Fruit fly (Drosophila melanogaster): ENCODE data around the gene milt.

Gene milt

DNA sequence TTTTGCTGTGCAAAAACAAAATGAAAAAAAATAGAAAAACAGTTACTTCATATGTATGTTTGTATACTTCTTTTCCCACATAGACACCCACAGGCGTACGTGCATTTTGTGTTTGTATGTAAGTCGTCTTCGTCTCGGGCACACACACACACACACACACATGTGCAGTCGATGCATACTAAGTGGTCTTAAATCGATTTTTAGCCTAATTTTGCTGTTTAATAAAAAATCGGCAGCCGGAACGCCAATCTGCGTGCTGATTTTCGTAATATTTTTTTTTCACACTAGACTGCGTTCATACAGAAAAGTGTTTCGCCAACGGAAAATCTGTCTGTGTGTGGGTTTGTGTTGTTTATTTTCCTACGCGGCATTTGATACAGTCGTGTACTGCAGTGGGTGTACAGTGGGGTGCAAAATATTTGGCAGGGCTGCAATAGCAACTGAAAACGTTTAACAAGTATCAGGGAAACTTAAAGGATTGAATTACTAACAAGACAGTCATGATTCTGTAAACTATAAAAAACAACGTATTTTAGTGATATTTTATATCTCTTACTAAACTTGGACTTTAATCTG is 4.4 kb upstream of the milt start (continued):
- TF ChIP-seq rib (GFP tag; IDR thresholded peaks at IDR 0.05) (peak; percentile 40; the same call in 1 of the 2 replicates), BtbVII (GFP tag; optimal IDR thresholded peaks at IDR 0.05) (peak; percentile 44), psq (GFP tag; optimal IDR thresholded peaks at IDR 0.05) (no peak), CG7839 (tag; optimal IDR thresholded peaks at IDR 0.05) (no peak), CG4820 (GFP tag; optimal IDR thresholded peaks at IDR 0.05) (no peak), Bteb2 (GFP tag; optimal IDR thresholded peaks at IDR 0.05) (no peak), CG13296 (GFP tag; optimal IDR thresholded peaks at IDR 0.05) (peak; percentile 27), Side (GFP tag; optimal IDR thresholded peaks at IDR 0.05) (peak; percentile 15), stc (GFP tag; IDR thresholded peaks at IDR 0.05) (no peak), maf-S (GFP tag; optimal IDR thresholded peaks at IDR 0.05) (peak; percentile 14), E2f1 (GFP tag; IDR thresholded peaks at IDR 0.05) (peak; percentile 60; the same call in 1 of the 2 replicates), chm (GFP tag; IDR thresholded peaks at IDR 0.05) (no peak; the same call in 1 of the 2 replicates), Elba2 (GFP tag; optimal IDR thresholded peaks at IDR 0.05) (no peak), ATbp (GFP tag; optimal IDR thresholded peaks at IDR 0.05) (no peak), HHEX (GFP tag; optimal IDR thresholded peaks at IDR 0.05) (peak; percentile 51), CG2120 (GFP tag; optimal IDR thresholded peaks at IDR 0.05) (peak; percentile 64), MTF-1 (GFP tag; optimal IDR thresholded peaks at IDR 0.05; ENCODE audit: borderline replicate concordance) (peak; percentile 15), unpg (GFP tag; optimal IDR thresholded peaks at IDR 0.05) (peak; percentile 4), B-H1 (GFP tag; IDR thresholded peaks at IDR 0.05) (peak; percentile 38; the same call in 1 of the 3 replicates), CG10565 (GFP tag; optimal IDR thresholded peaks at IDR 0.05) (no peak), pan (optimal IDR thresholded peaks at IDR 0.05) (no peak), pan (GFP tag; optimal IDR thresholded peaks at IDR 0.05 in 1 of 2, IDR thresholded peaks at IDR 0.05 in 1 of 2) (peak in 1 of 2 experiments; percentile 35), CG10543 (GFP tag; optimal IDR thresholded peaks at IDR 0.05) (peak; percentile 2), lilli (GFP tag; optimal IDR thresholded peaks at IDR 0.05) (peak; percentile 69), CG10267 (tag; optimal IDR thresholded peaks at IDR 0.05) (no peak), ssp (GFP tag; IDR thresholded peaks at IDR 0.05) (no peak), B-H2 (GFP tag; optimal IDR thresholded peaks at IDR 0.05) (peak; percentile 43), CG7357 (GFP tag; IDR thresholded peaks at IDR 0.05) (no peak), az2 (GFP tag; optimal IDR thresholded peaks at IDR 0.05) (peak; percentile 43), CG2889 (GFP tag; IDR thresholded peaks at IDR 0.05) (no peak), Mrtf (GFP tag; IDR thresholded peaks at IDR 0.05) (no peak), HmgD (GFP tag; optimal IDR thresholded peaks at IDR 0.05) (no peak), CG6175 (GFP tag; IDR thresholded peaks at IDR 0.05) (no peak), CG1792 (GFP tag; optimal IDR thresholded peaks at IDR 0.05) (peak; percentile 27), CG17829 (tag; optimal IDR thresholded peaks at IDR 0.05) (peak; percentile 35), hkb (optimal IDR thresholded peaks at IDR 0.05) (no peak), hkb (GFP tag; IDR thresholded peaks at IDR 0.05) (peak; percentile 53; the same call in 1 of the 2 replicates), Stat92E (GFP tag; optimal IDR thresholded peaks at IDR 0.05) (no peak), jumu (GFP tag; optimal IDR thresholded peaks at IDR 0.05) (peak; percentile 40), repo (GFP tag; optimal IDR thresholded peaks at IDR 0.05) (peak; percentile 35), kay (GFP tag; optimal IDR thresholded peaks at IDR 0.05) (no peak), Hsf (GFP tag; optimal IDR thresholded peaks at IDR 0.05) (peak; percentile 54), lmd (GFP tag; IDR thresholded peaks at IDR 0.05) (peak; percentile 44; the same call in 1 of the 2 replicates), CG30431 (GFP tag; optimal IDR thresholded peaks at IDR 0.05) (no peak), CG14667 (GFP tag; IDR thresholded peaks at IDR 0.05) (no peak), pb (GFP tag; optimal IDR thresholded peaks at IDR 0.05) (peak; percentile 33), CG8388 (GFP tag; optimal IDR thresholded peaks at IDR 0.05) (no peak), CG9437 (GFP tag; optimal IDR thresholded peaks at IDR 0.05) (no peak), slp2 (GFP tag; optimal IDR thresholded peaks at IDR 0.05) (no peak), CG6854 (GFP tag; optimal IDR thresholded peaks at IDR 0.05) (no peak), YL-1 (GFP tag; optimal IDR thresholded peaks at IDR 0.05) (no peak), Kr (GFP tag; optimal IDR thresholded peaks at IDR 0.05) (no peak)
